Fruit fly (Drosophila melanogaster): ENCODE data around the gene S.

Gene S

dm6 chr2L:1118880-1119809 is 41.5 kb upstream of the S start (continued):
- TF ChIP-seq ash1 (GFP tag; optimal IDR thresholded peaks at IDR 0.05), result no peak
- TF ChIP-seq slou (GFP tag; optimal IDR thresholded peaks at IDR 0.05), result peak; percentile 37
- peak; percentile 78 for TF ChIP-seq grau (tag; optimal IDR thresholded peaks at IDR 0.05)
- TF ChIP-seq HLH4C (GFP tag; IDR thresholded peaks at IDR 0.05; ENCODE audit: partially characterized antibody), result peak; percentile 37; the same call in 2 of the 3 replicates
- peak; percentile 57 for TF ChIP-seq Asciz (GFP tag; optimal IDR thresholded peaks at IDR 0.05)
- TF ChIP-seq Adf1 (GFP tag; IDR thresholded peaks at IDR 0.05), result peak; percentile 49; the same call in 1 of the 2 replicates
- TF ChIP-seq Sox102F (GFP tag; optimal IDR thresholded peaks at IDR 0.05), result peak; percentile 71
- no peak for TF ChIP-seq sima (GFP tag; optimal IDR thresholded peaks at IDR 0.05)
- no peak for TF ChIP-seq TFAM (GFP tag; optimal IDR thresholded peaks at IDR 0.05)
- peak; percentile 71; the same call in 2 of the 3 replicates for TF ChIP-seq ci (GFP tag; IDR thresholded peaks at IDR 0.05)
- TF ChIP-seq sd (tag; optimal IDR thresholded peaks at IDR 0.05), result peak; percentile 49
- TF ChIP-seq Vsx1 (GFP tag; optimal IDR thresholded peaks at IDR 0.05), result peak; percentile 33
- TF ChIP-seq CG13424 (tag; optimal IDR thresholded peaks at IDR 0.05), result peak; percentile 59
- TF ChIP-seq Meics (GFP tag; optimal IDR thresholded peaks at IDR 0.05), result peak; percentile 80
- TF ChIP-seq Hmr (GFP tag; optimal IDR thresholded peaks at IDR 0.05), result peak; percentile 88
- peak; percentile 89 for TF ChIP-seq dysf (GFP tag; IDR thresholded peaks at IDR 0.05)
- peak; percentile 63 for TF ChIP-seq CG7357 (GFP tag; IDR thresholded peaks at IDR 0.05)
- TF ChIP-seq CG9932 (GFP tag; IDR thresholded peaks at IDR 0.05), result peak; percentile 78
- peak; percentile 44 for TF ChIP-seq Ets97D (GFP tag; optimal IDR thresholded peaks at IDR 0.05)
- peak; percentile 57 for TF ChIP-seq Atf-2 (GFP tag; optimal IDR thresholded peaks at IDR 0.05)
- TF ChIP-seq vvl (GFP tag; IDR thresholded peaks at IDR 0.05), result peak; percentile 83
- TF ChIP-seq CG18599 (GFP tag; optimal IDR thresholded peaks at IDR 0.05), result peak; percentile 86
- no peak for TF ChIP-seq MESR4 (GFP tag; optimal IDR thresholded peaks at IDR 0.05)
- TF ChIP-seq Spps (tag; optimal IDR thresholded peaks at IDR 0.05), result no peak
- peak; percentile 44 for TF ChIP-seq E2f2 (GFP tag; IDR thresholded peaks at IDR 0.05)
- peak; percentile 23 for TF ChIP-seq CG14710 (tag; optimal IDR thresholded peaks at IDR 0.05)
- TF ChIP-seq CG16779 (GFP tag; IDR thresholded peaks at IDR 0.05), result peak; percentile 73
- peak; percentile 50 for TF ChIP-seq CG15011 (GFP tag; optimal IDR thresholded peaks at IDR 0.05)
- TF ChIP-seq CG14860 (GFP tag; IDR thresholded peaks at IDR 0.05; ENCODE audit: partially characterized antibody), result no peak
- TF ChIP-seq tup (GFP tag; optimal IDR thresholded peaks at IDR 0.05), result peak; percentile 40
- 0 out of 2 replicates have a peak, but pooled peaks have one; percentile 43 for TF ChIP-seq Poxn (GFP tag; IDR thresholded peaks at IDR 0.05)
- TF ChIP-seq CG30020 (tag; optimal IDR thresholded peaks at IDR 0.05), result no peak
- TF ChIP-seq gem (tag; optimal IDR thresholded peaks at IDR 0.05), result peak; percentile 84
- peak; percentile 23 to 53 for TF ChIP-seq Pdp1 (GFP tag; optimal IDR thresholded peaks at IDR 0.05)
- no peak for TF ChIP-seq CG10565 (GFP tag; optimal IDR thresholded peaks at IDR 0.05)
- TF ChIP-seq CG9727 (GFP tag; optimal IDR thresholded peaks at IDR 0.05), result peak; percentile 84
- TF ChIP-seq CG42726 (GFP tag; IDR thresholded peaks at IDR 0.05; ENCODE audit: partially characterized antibody), result peak; percentile 55; the same call in 1 of the 2 replicates
- peak; percentile 87 for TF ChIP-seq CG14014 (GFP tag; IDR thresholded peaks at IDR 0.05)
- no peak for TF ChIP-seq pb (GFP tag; optimal IDR thresholded peaks at IDR 0.05)
- TF ChIP-seq gro (GFP tag; optimal IDR thresholded peaks at IDR 0.05), result peak; percentile 83
- no peak for TF ChIP-seq luna (GFP tag; optimal IDR thresholded peaks at IDR 0.05)
